Worm (Caenorhabditis elegans) whole organism, late embryonic: ENCODE data around the gene php-3.

Experiments
- C08G9.2 ChIP-seq: sonication (generic microtip); optimal IDR thresholded peaks from 2 replicates; lab custom pipeline; 2016; ENCODE audit warnings: mild to moderate bottlenecking, missing genetic modification characterization, moderate library complexity, missing compliant biosample characterization
- K09A11.1 ChIP-seq: sonication (generic microtip); optimal IDR thresholded peaks from 2 replicates; lab custom pipeline; 2017; ENCODE audit warnings: antibody characterized with exemption, mild to moderate bottlenecking, missing genetic modification characterization, missing compliant biosample characterization; ENCODE audit not compliant: insufficient read depth
- Y22D7AL.16 ChIP-seq: sonication (generic microtip); optimal IDR thresholded peaks from 2 replicates; lab custom pipeline; 2016; ENCODE audit warnings: missing genetic modification characterization, missing compliant biosample characterization
- ahr-1 ChIP-seq: sonication (generic microtip); optimal IDR thresholded peaks from 2 replicates; lab custom pipeline; 2016; ENCODE audit warnings: missing genetic modification characterization, missing compliant biosample characterization
- ama-1 ChIP-seq: fragments of 150-350 bp; optimal IDR thresholded peaks from 2 replicates; lab custom pipeline; 2014
- ceh-19 ChIP-seq: fragments of 200-800 bp; sonication (Bioruptor generic); optimal IDR thresholded peaks from 2 replicates; lab custom pipeline; 2018; ENCODE audit warnings: mild to moderate bottlenecking, missing genetic modification characterization, missing compliant biosample characterization
- ceh-2 ChIP-seq: sonication (generic microtip); optimal IDR thresholded peaks from 2 replicates; lab custom pipeline; 2016; ENCODE audit warnings: missing genotype, missing genetic modification characterization, missing compliant biosample characterization
- ceh-22 ChIP-seq: sonication (generic microtip); optimal IDR thresholded peaks from 2 replicates; lab custom pipeline; 2017; ENCODE audit warnings: missing biosample characterization, missing genetic modification characterization
- ceh-31 ChIP-seq: sonication (generic microtip); optimal IDR thresholded peaks from 2 replicates; lab custom pipeline; 2016; ENCODE audit warnings: missing genetic modification characterization, missing compliant biosample characterization
- ceh-6 ChIP-seq: fragments of 200-800 bp; sonication (Bioruptor generic); optimal IDR thresholded peaks from 2 replicates; lab custom pipeline; 2018; ENCODE audit warnings: mild to moderate bottlenecking, missing genetic modification characterization, missing compliant biosample characterization
- ceh-9 ChIP-seq: sonication (generic microtip); optimal IDR thresholded peaks from 2 replicates; lab custom pipeline; 2016; ENCODE audit warnings: mild to moderate bottlenecking, missing genetic modification characterization, inconsistent platforms, missing compliant biosample characterization
- elt-2 ChIP-seq: sonication (generic microtip); optimal IDR thresholded peaks from 2 replicates; lab custom pipeline; 2016; ENCODE audit warnings: missing genetic modification reagents, missing genetic modification characterization, missing compliant biosample characterization
- elt-4 ChIP-seq: sonication (generic microtip); optimal IDR thresholded peaks from 2 replicates; lab custom pipeline; 2016; ENCODE audit warnings: missing genetic modification characterization, missing compliant biosample characterization
- ets-4 ChIP-seq: sonication (generic microtip); optimal IDR thresholded peaks from 2 replicates; lab custom pipeline; 2016; ENCODE audit warnings: missing genetic modification characterization, missing compliant biosample characterization
- eyg-1 ChIP-seq: sonication (generic microtip); optimal IDR thresholded peaks from 2 replicates; lab custom pipeline; 2016; ENCODE audit warnings: missing genotype, missing genetic modification characterization, missing compliant biosample characterization
- fkh-10 ChIP-seq: fragments of 150-350 bp; optimal IDR thresholded peaks from 2 replicates; lab custom pipeline; 2014; ENCODE audit warnings: missing biosample characterization, missing genetic modification reagents, missing genetic modification characterization
- fkh-6 ChIP-seq: sonication (generic microtip); optimal IDR thresholded peaks from 2 replicates; lab custom pipeline; 2016; ENCODE audit warnings: missing genetic modification characterization, missing compliant biosample characterization
- gmeb-2 ChIP-seq: sonication (generic microtip); optimal IDR thresholded peaks from 2 replicates; lab custom pipeline; 2016; ENCODE audit warnings: missing genetic modification characterization, inconsistent platforms, missing compliant biosample characterization
- hlh-13 ChIP-seq: fragments of 200-800 bp; sonication (Bioruptor generic); optimal IDR thresholded peaks from 2 replicates; lab custom pipeline; 2018; ENCODE audit warnings: mild to moderate bottlenecking, missing genetic modification characterization, missing compliant biosample characterization
- hlh-6 ChIP-seq: sonication (generic microtip); optimal IDR thresholded peaks from 2 replicates; lab custom pipeline; 2016; ENCODE audit warnings: missing genotype, missing genetic modification characterization, missing compliant biosample characterization
- hlh-8 ChIP-seq: sonication (generic microtip); optimal IDR thresholded peaks from 2 replicates; lab custom pipeline; 2016; ENCODE audit warnings: missing genotype, missing genetic modification characterization, missing compliant biosample characterization
- lim-6 ChIP-seq: sonication (generic microtip); optimal IDR thresholded peaks from 2 replicates; lab custom pipeline; 2016; ENCODE audit warnings: missing genetic modification characterization, missing compliant biosample characterization
- madf-2 ChIP-seq: sonication (generic microtip); optimal IDR thresholded peaks from 2 replicates; lab custom pipeline; 2017; ENCODE audit warnings: missing genetic modification characterization, missing compliant biosample characterization
- nfya-1 ChIP-seq: sonication (generic microtip); optimal IDR thresholded peaks from 2 replicates; lab custom pipeline; 2017; ENCODE audit warnings: missing genetic modification characterization, mild to moderate bottlenecking, missing compliant biosample characterization, antibody characterized with exemption, moderate library complexity
- nhr-232 ChIP-seq: sonication (generic microtip); optimal IDR thresholded peaks from 2 replicates; lab custom pipeline; 2016; ENCODE audit warnings: missing genetic modification characterization, missing compliant biosample characterization
- npax-4 ChIP-seq: sonication (generic microtip); optimal IDR thresholded peaks from 2 replicates; lab custom pipeline; 2016; ENCODE audit warnings: missing genetic modification characterization, missing compliant biosample characterization
- pha-2 ChIP-seq: sonication (generic microtip); optimal IDR thresholded peaks from 2 replicates; lab custom pipeline; 2017; ENCODE audit warnings: mild to moderate bottlenecking, missing genetic modification characterization, missing compliant biosample characterization
- pqm-1 ChIP-seq: sonication (generic microtip); optimal IDR thresholded peaks from 2 replicates; lab custom pipeline; 2016; ENCODE audit warnings: missing genetic modification characterization, missing compliant biosample characterization
- ref-2 ChIP-seq: sonication (generic microtip); optimal IDR thresholded peaks from 2 replicates; lab custom pipeline; 2016; ENCODE audit warnings: missing genetic modification characterization, missing compliant biosample characterization
- sdc-2 ChIP-seq: sonication (generic microtip); optimal IDR thresholded peaks from 2 replicates; lab custom pipeline; 2016; ENCODE audit warnings: missing genotype, missing genetic modification characterization, missing compliant biosample characterization
- syd-9 ChIP-seq: sonication (generic microtip); optimal IDR thresholded peaks from 2 replicates; lab custom pipeline; 2016; ENCODE audit warnings: mild to moderate bottlenecking, missing genetic modification characterization, moderate library complexity, missing compliant biosample characterization
- tbx-2 ChIP-seq: sonication (generic microtip); optimal IDR thresholded peaks from 2 replicates; lab custom pipeline; 2016; ENCODE audit warnings: missing genetic modification characterization, missing compliant biosample characterization
- ttx-3 ChIP-seq: sonication (generic microtip); optimal IDR thresholded peaks from 2 replicates; lab custom pipeline; 2016; ENCODE audit warnings: missing genetic modification reagents, missing genetic modification characterization, missing compliant biosample characterization
- zip-5 ChIP-seq: sonication (generic microtip); optimal IDR thresholded peaks from 2 replicates; lab custom pipeline; 2016; ENCODE audit warnings: missing genetic modification characterization, missing compliant biosample characterization
- ztf-16 ChIP-seq: sonication (generic microtip); optimal IDR thresholded peaks from 2 replicates; lab custom pipeline; 2017; ENCODE audit warnings: missing genetic modification characterization, missing compliant biosample characterization

The php-3 gene

ce11 chrIII:12052206-12052605, 25.1 kb downstream of the php-3 start, which contains the start of gene Y79H2A.3:
TSS of gene Y79H2A.3 (minus strand) at chrIII:12052306.
- no peak for TF ChIP-seq ref-2 (tag; lab: Kevin White, UChicago)
- TF ChIP-seq gmeb-2 (tag; lab: Kevin White, UChicago), result no peak
- no peak for TF ChIP-seq lim-6 (tag; lab: Kevin White, UChicago)
- TF ChIP-seq hlh-13, result no peak
- TF ChIP-seq pha-2, result no peak
- no peak for TF ChIP-seq tbx-2 (tag; lab: Kevin White, UChicago)
- no peak for TF ChIP-seq nhr-232
- no peak for TF ChIP-seq ztf-16 (tag; lab: Kevin White, UChicago)
- no peak for TF ChIP-seq fkh-10 (GFP tag; lab: Kevin White, UChicago)
- TF ChIP-seq ama-1, result no peak
- TF ChIP-seq ttx-3 (tag; lab: Kevin White, UChicago), result no peak

ce11 chrIII:12040999-12041398, 36.4 kb downstream of the php-3 start, which contains the start of gene Y79H2A.4:
TSS of gene Y79H2A.4 (plus strand) at chrIII:12041299.
- TF ChIP-seq zip-5 (tag; lab: Kevin White, UChicago) (no peak), ceh-6 (GFP tag; lab: Kevin White, UChicago) (no peak), ama-1 (no peak), hlh-8 (tag; lab: Kevin White, UChicago) (no peak), pqm-1 (no peak), ceh-9 (tag; lab: Kevin White, UChicago) (no peak), syd-9 (no peak), ets-4 (tag; lab: Kevin White, UChicago) (no peak), elt-4 (tag; lab: Kevin White, UChicago) (no peak), ceh-31 (tag; lab: Kevin White, UChicago) (no peak), ceh-22 (tag; lab: Kevin White, UChicago) (no peak), K09A11.1 (tag; lab: Kevin White, UChicago) (no peak)

ce11 chrIII:12037217-12037616, 40.1 kb downstream of the php-3 start:
- TF ChIP-seq eyg-1 (no peak), Y22D7AL.16 (no peak), fkh-10 (GFP tag; lab: Kevin White, UChicago) (no peak), madf-2 (tag; lab: Kevin White, UChicago) (no peak), ama-1 (no peak), pha-2 (no peak), npax-4 (tag; lab: Kevin White, UChicago) (no peak), ttx-3 (tag; lab: Kevin White, UChicago) (no peak), C08G9.2 (tag; lab: Kevin White, UChicago) (no peak), ceh-9 (tag; lab: Kevin White, UChicago) (no peak), nfya-1 (no peak), tbx-2 (tag; lab: Kevin White, UChicago) (no peak), fkh-6 (tag; lab: Kevin White, UChicago) (no peak), elt-4 (tag; lab: Kevin White, UChicago) (no peak)

DNA sequence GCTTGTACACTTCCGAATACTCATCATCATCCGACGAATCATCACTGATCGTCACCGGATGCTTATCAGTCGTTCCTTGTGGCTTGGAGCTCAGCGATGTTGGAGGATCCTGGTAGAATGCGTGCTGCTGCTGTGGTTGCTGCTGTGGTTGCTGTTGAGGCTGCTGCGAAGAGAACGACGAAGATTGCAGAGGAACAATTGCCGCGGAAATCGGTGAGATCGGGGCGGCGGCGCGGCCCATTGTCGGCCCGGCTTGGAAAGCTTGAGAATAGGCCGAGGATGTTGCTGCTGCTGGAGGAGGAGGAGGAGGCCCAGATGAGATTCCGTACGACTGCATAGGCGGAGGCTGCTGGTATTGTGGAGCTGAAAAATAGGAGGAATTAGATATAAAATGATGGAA, 43.0 kb downstream of the php-3 start:
- TF ChIP-seq hlh-8 (tag; lab: Kevin White, UChicago) (no peak), elt-2 (tag; lab: Kevin White, UChicago) (no peak), ahr-1 (no peak), ceh-19 (GFP tag; lab: Kevin White, UChicago) (no peak), ref-2 (tag; lab: Kevin White, UChicago) (no peak), madf-2 (tag; lab: Kevin White, UChicago) (no peak), hlh-6 (tag; lab: Kevin White, UChicago) (no peak), sdc-2 (no peak), C08G9.2 (tag; lab: Kevin White, UChicago) (no peak), ztf-16 (tag; lab: Kevin White, UChicago) (no peak)

DNA sequence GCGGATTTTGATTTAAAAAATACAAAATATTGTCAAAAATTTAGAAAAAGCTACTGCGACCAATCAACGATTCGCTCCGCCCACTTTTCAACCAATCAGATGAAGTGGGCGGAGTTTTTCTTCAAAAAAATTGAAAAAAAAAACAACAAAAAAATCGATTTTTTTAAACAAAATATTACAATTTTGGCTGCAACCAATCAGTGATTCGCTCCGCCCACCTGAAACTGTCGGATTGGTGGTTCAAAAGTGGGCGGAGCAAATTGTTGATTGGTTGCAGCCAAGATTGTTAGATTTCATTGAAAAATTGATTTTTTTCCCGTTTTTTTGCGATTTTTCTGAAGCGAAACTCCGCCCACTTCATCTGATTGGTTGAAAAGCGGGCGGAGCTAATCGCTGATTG, 44.1 kb downstream of the php-3 start:
- TF ChIP-seq nfya-1 (peak; percentile 54), ceh-2 (tag; lab: Kevin White, UChicago) (no peak)
